Fruit fly (Drosophila melanogaster): ENCODE data around the gene Dyro.

Gene Dyro

DNA sequence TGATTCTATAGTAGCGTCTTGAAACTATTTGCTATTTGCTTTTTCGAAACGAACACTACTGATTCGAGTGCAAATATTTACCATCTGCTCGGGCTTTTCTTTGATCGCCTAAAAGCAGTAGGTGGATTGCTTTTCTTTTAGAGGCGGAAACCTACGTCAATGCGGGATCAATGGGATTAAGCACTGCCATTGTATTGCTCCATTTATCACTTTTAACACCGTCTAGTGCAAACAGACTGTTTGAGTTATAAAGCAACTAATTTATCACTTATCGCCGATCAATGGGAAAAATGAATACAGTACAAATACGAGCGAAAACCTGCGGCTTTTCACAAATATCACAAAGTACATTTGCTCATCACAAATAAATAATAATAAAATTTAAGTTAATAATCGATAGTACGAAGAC lies 9.1 kb downstream of the Dyro start (continued):
- peak; percentile 21 for TF ChIP-seq Sox102F (GFP tag; optimal IDR thresholded peaks at IDR 0.05)
- no peak for TF ChIP-seq Lim3 (GFP tag; IDR thresholded peaks at IDR 0.05)
- TF ChIP-seq vfl (GFP tag; optimal IDR thresholded peaks at IDR 0.05): no peak
- no peak for TF ChIP-seq Atf3 (GFP tag; optimal IDR thresholded peaks at IDR 0.05)
- no peak for TF ChIP-seq rib (GFP tag; IDR thresholded peaks at IDR 0.05)
- TF ChIP-seq Jarid2 (GFP tag; optimal IDR thresholded peaks at IDR 0.05): no peak
- TF ChIP-seq luna (GFP tag; optimal IDR thresholded peaks at IDR 0.05): no peak
- TF ChIP-seq Hr78 (GFP tag; optimal IDR thresholded peaks at IDR 0.05): no peak
- no peak for TF ChIP-seq sug (tag; optimal IDR thresholded peaks at IDR 0.05)
- peak; percentile 8 for TF ChIP-seq Meics (GFP tag; optimal IDR thresholded peaks at IDR 0.05)
- TF ChIP-seq pnt (GFP tag; optimal IDR thresholded peaks at IDR 0.05): no peak
- TF ChIP-seq CG9609 (GFP tag; optimal IDR thresholded peaks at IDR 0.05): peak; percentile 6
- TF ChIP-seq Max (GFP tag; optimal IDR thresholded peaks at IDR 0.05): no peak
- no peak for TF ChIP-seq row (GFP tag; IDR thresholded peaks at IDR 0.05)
- TF ChIP-seq lov (optimal IDR thresholded peaks at IDR 0.05): no peak
- TF ChIP-seq lov (GFP tag; IDR thresholded peaks at IDR 0.05): no peak
- no peak for TF ChIP-seq CG10654 (GFP tag; optimal IDR thresholded peaks at IDR 0.05)
- no peak for TF ChIP-seq CG8089 (GFP tag; optimal IDR thresholded peaks at IDR 0.05)
- TF ChIP-seq CG7928 (GFP tag; optimal IDR thresholded peaks at IDR 0.05): no peak
- TF ChIP-seq CoRest (tag; optimal IDR thresholded peaks at IDR 0.05): peak; percentile 22
- no peak for TF ChIP-seq CG6272 (GFP tag; IDR thresholded peaks at IDR 0.05)
- TF ChIP-seq CTCF (GFP tag; optimal IDR thresholded peaks at IDR 0.05): no peak
- no peak for TF ChIP-seq CG4854 (GFP tag; optimal IDR thresholded peaks at IDR 0.05)
- no peak for TF ChIP-seq pfk (GFP tag; optimal IDR thresholded peaks at IDR 0.05)
- no peak for TF ChIP-seq CG14050 (GFP tag; IDR thresholded peaks at IDR 0.05)
- TF ChIP-seq Nf-YB (GFP tag; optimal IDR thresholded peaks at IDR 0.05): peak; percentile 1
- TF ChIP-seq Hand (GFP tag; optimal IDR thresholded peaks at IDR 0.05): peak; percentile 9
- TF ChIP-seq Scr (GFP tag; IDR thresholded peaks at IDR 0.05; ENCODE audit: partially characterized antibody): no peak
- TF ChIP-seq wor (GFP tag; IDR thresholded peaks at IDR 0.05): no peak
- TF ChIP-seq ERR (GFP tag; optimal IDR thresholded peaks at IDR 0.05): no peak
- TF ChIP-seq CG10321 (GFP tag; IDR thresholded peaks at IDR 0.05): no peak
- TF ChIP-seq H2.0 (GFP tag; IDR thresholded peaks at IDR 0.05): no peak
- no peak for TF ChIP-seq CG5245 (GFP tag; optimal IDR thresholded peaks at IDR 0.05)
- TF ChIP-seq PHDP (tag; optimal IDR thresholded peaks at IDR 0.05): peak; percentile 55
- no peak for TF ChIP-seq CG17385 (GFP tag; optimal IDR thresholded peaks at IDR 0.05)
- TF ChIP-seq NC2α (GFP tag; optimal IDR thresholded peaks at IDR 0.05): peak; percentile 39
- no peak for TF ChIP-seq CG31441 (GFP tag; IDR thresholded peaks at IDR 0.05)
- TF ChIP-seq grau (tag; optimal IDR thresholded peaks at IDR 0.05): no peak
- no peak for TF ChIP-seq pita (GFP tag; optimal IDR thresholded peaks at IDR 0.05)
- TF ChIP-seq Asciz (GFP tag; optimal IDR thresholded peaks at IDR 0.05): no peak
- no peak for TF ChIP-seq eyg (GFP tag; optimal IDR thresholded peaks at IDR 0.05)
- TF ChIP-seq Neu2 (GFP tag; optimal IDR thresholded peaks at IDR 0.05; ENCODE audit: borderline replicate concordance): no peak
- TF ChIP-seq usp (GFP tag; optimal IDR thresholded peaks at IDR 0.05): no peak
- no peak for TF ChIP-seq cg (GFP tag; optimal IDR thresholded peaks at IDR 0.05)
- no peak for TF ChIP-seq sisA (GFP tag; IDR thresholded peaks at IDR 0.05)
- no peak for TF ChIP-seq Hey (tag; optimal IDR thresholded peaks at IDR 0.05)
- TF ChIP-seq Adf1 (GFP tag; IDR thresholded peaks at IDR 0.05): no peak
- TF ChIP-seq crp (GFP tag; optimal IDR thresholded peaks at IDR 0.05): no peak
- TF ChIP-seq Ets97D (GFP tag; optimal IDR thresholded peaks at IDR 0.05): no peak
- TF ChIP-seq Doc3 (GFP tag; IDR thresholded peaks at IDR 0.05; ENCODE audit: partially characterized antibody): no peak
- no peak for TF ChIP-seq HLH3B (GFP tag; IDR thresholded peaks at IDR 0.05)
- TF ChIP-seq Dip2 (GFP tag; IDR thresholded peaks at IDR 0.05): no peak
- TF ChIP-seq repo (GFP tag; optimal IDR thresholded peaks at IDR 0.05): no peak

All from whole organism, embryonic.